Fruit fly (Drosophila melanogaster): ENCODE data around the gene CG6144.

The CG6144 gene

dm6 chr2L:10519225-10519624 is 30.7 kb downstream of the CG6144 start (continued):
- TF ChIP-seq CG13894 (tag; optimal IDR thresholded peaks at IDR 0.05) (peak; percentile 67), CG8944 (GFP tag; optimal IDR thresholded peaks at IDR 0.05) (no peak), inv (GFP tag; IDR thresholded peaks at IDR 0.05; ENCODE audit: partially characterized antibody) (no peak), lmd (GFP tag; IDR thresholded peaks at IDR 0.05) (peak; percentile 63), prd (optimal IDR thresholded peaks at IDR 0.05) (no peak), prd (GFP tag; IDR thresholded peaks at IDR 0.05) (peak; percentile 64), slbo (GFP tag; IDR thresholded peaks at IDR 0.05) (peak; percentile 76), zfh1 (GFP tag; IDR thresholded peaks at IDR 0.05) (peak; percentile 56; the same call in 2 of the 3 replicates), oc (tag; optimal IDR thresholded peaks at IDR 0.05) (no peak), CG12299 (tag; optimal IDR thresholded peaks at IDR 0.05) (peak; percentile 31), Antp (GFP tag; optimal IDR thresholded peaks at IDR 0.05) (peak; percentile 23), Mrtf (GFP tag; IDR thresholded peaks at IDR 0.05) (0 out of 3 replicates have a peak, but pooled peaks have one; percentile 40), CG3847 (GFP tag; IDR thresholded peaks at IDR 0.05) (peak; percentile 52), Doc2 (GFP tag; IDR thresholded peaks at IDR 0.05) (no peak), dysf (GFP tag; IDR thresholded peaks at IDR 0.05) (peak; percentile 82), CG15011 (GFP tag; optimal IDR thresholded peaks at IDR 0.05) (peak; percentile 44), Hr78 (GFP tag; optimal IDR thresholded peaks at IDR 0.05) (no peak), CG11456 (GFP tag; IDR thresholded peaks at IDR 0.05) (0 out of 3 replicates have a peak, but pooled peaks have one; percentile 34), CG10565 (GFP tag; optimal IDR thresholded peaks at IDR 0.05) (no peak), Hey (tag; optimal IDR thresholded peaks at IDR 0.05) (no peak), Dek (tag; optimal IDR thresholded peaks at IDR 0.05) (peak; percentile 61), Ptx1 (GFP tag; IDR thresholded peaks at IDR 0.05) (peak; percentile 80), exex (tag; optimal IDR thresholded peaks at IDR 0.05) (peak; percentile 41), Sin3A (optimal IDR thresholded peaks at IDR 0.05) (no peak), Usf (GFP tag; optimal IDR thresholded peaks at IDR 0.05) (no peak), schlank (tag; optimal IDR thresholded peaks at IDR 0.05) (peak; percentile 41), CG15601 (tag; optimal IDR thresholded peaks at IDR 0.05) (no peak), Optix (GFP tag; IDR thresholded peaks at IDR 0.05) (no peak), knrl (GFP tag; IDR thresholded peaks at IDR 0.05; ENCODE audit: partially characterized antibody) (no peak), Mad (GFP tag; optimal IDR thresholded peaks at IDR 0.05) (no peak), CG2116 (GFP tag; optimal IDR thresholded peaks at IDR 0.05) (peak; percentile 3), CG13424 (tag; optimal IDR thresholded peaks at IDR 0.05) (peak; percentile 57), Blimp-1 (GFP tag; optimal IDR thresholded peaks at IDR 0.05) (peak; percentile 54), E2f1 (GFP tag; IDR thresholded peaks at IDR 0.05) (peak; percentile 46), cg (GFP tag; optimal IDR thresholded peaks at IDR 0.05) (no peak), ewg (GFP tag; optimal IDR thresholded peaks at IDR 0.05) (peak; percentile 16), mam (GFP tag; optimal IDR thresholded peaks at IDR 0.05) (peak; percentile 60), sens-2 (GFP tag; IDR thresholded peaks at IDR 0.05) (peak; percentile 52; the same call in 1 of the 2 replicates), aop (GFP tag; IDR thresholded peaks at IDR 0.05) (no peak), CG3065 (GFP tag; optimal IDR thresholded peaks at IDR 0.05) (no peak), ro (GFP tag; IDR thresholded peaks at IDR 0.05) (peak; percentile 42), gro (GFP tag; optimal IDR thresholded peaks at IDR 0.05) (peak; percentile 59), croc (GFP tag; conservative IDR thresholded peaks at IDR 0.05) (no peak), E2f2 (GFP tag; IDR thresholded peaks at IDR 0.05) (peak; percentile 45; the same call in 1 of the 2 replicates), Max (GFP tag; optimal IDR thresholded peaks at IDR 0.05) (peak; percentile 22), CG30403 (GFP tag; optimal IDR thresholded peaks at IDR 0.05) (peak; percentile 64), CrebB (tag; optimal IDR thresholded peaks at IDR 0.05) (peak; percentile 8), Nf-YB (GFP tag; optimal IDR thresholded peaks at IDR 0.05) (peak; percentile 18), CG4424 (GFP tag; optimal IDR thresholded peaks at IDR 0.05) (peak; percentile 40), Sry-β (GFP tag; optimal IDR thresholded peaks at IDR 0.05) (no peak), onecut (GFP tag; IDR thresholded peaks at IDR 0.05) (peak; percentile 47; the same call in 1 of the 2 replicates), CG33557 (GFP tag; optimal IDR thresholded peaks at IDR 0.05) (no peak)

Measured in whole organism, embryonic.